Worm (Caenorhabditis elegans) whole organism, late embryonic: ENCODE data around the gene icd-1.

Source experiments
- K02D7.2 ChIP-seq: sonication (generic microtip); optimal IDR thresholded peaks from 2 replicates; lab custom pipeline; 2017; ENCODE audit warnings: mild to moderate bottlenecking, missing genetic modification characterization, missing compliant biosample characterization
- pha-4 ChIP-seq: fragments of 150-350 bp; optimal IDR thresholded peaks from 2 replicates; lab custom pipeline; 2018; ENCODE audit warnings: missing biosample characterization, missing genetic modification reagents, missing genetic modification characterization
- tbx-2 ChIP-seq: sonication (generic microtip); optimal IDR thresholded peaks from 2 replicates; lab custom pipeline; 2016; ENCODE audit warnings: missing genetic modification characterization, missing compliant biosample characterization

DNA sequence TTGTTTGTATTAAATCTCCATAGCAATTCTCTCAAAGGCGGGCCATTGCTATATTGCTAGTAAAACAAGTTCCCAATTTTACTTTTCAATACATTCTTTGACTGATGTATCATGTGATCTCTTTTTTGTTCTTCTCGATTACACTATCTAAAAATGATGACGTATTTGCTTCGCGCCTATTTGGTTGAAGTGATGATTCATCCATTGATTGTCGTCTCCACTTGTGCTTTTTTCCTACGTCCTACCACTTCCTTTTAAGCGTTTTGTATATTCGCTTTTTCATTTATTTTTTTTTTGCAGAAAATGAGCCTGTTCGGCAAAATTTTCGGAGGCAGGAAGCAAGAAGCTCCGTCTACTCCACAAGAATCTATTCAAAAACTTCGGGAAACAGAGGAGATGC lies 953 bp upstream of the icd-1 start, which contains the start of gene vps-32.1:
- TF ChIP-seq K02D7.2 (tag; lab: Kevin White, UChicago) (no peak), tbx-2 (tag; lab: Kevin White, UChicago) (no peak), pha-4 (tag; lab: Kevin White, UChicago) (no peak)
